Worm (Caenorhabditis elegans) whole organism, L1 larva: Measurements from ENCODE around the gene ZK970.8.

Source experiments
- blmp-1 ChIP-seq: fragments of 150-350 bp; optimal IDR thresholded peaks from 2 replicates; lab custom pipeline; 2014; ENCODE audit warnings: missing biosample characterization, missing genetic modification characterization
- ceh-82 ChIP-seq, 3 experiments: fragments of 150-350 bp in 1 of 3; sonication (generic microtip) in 2 of 3; optimal IDR thresholded peaks; 2 replicates each; lab custom pipeline; 2014 to 2017; ENCODE audit warnings: missing biosample characterization in 3 of 3, missing genetic modification characterization in 3 of 3
- lin-13 ChIP-seq: fragments of 150-350 bp; optimal IDR thresholded peaks from 2 replicates; lab custom pipeline; 2014; ENCODE audit warnings: missing biosample characterization, missing genetic modification reagents, missing genetic modification characterization
- mdl-1 ChIP-seq, 2 experiments: fragments of 150-350 bp; optimal IDR thresholded peaks; 2 replicates each; lab custom pipeline; 2014 to 2017; ENCODE audit warnings: missing biosample characterization in 2 of 2, missing genetic modification characterization in 2 of 2, inconsistent platforms in 1 of 2
- nhr-20 ChIP-seq: sonication (generic microtip); optimal IDR thresholded peaks from 2 replicates; lab custom pipeline; 2016; ENCODE audit warnings: mild to moderate bottlenecking, missing genetic modification characterization, missing compliant biosample characterization
- nhr-47 ChIP-seq: sonication (generic microtip); optimal IDR thresholded peaks from 2 replicates; lab custom pipeline; 2016; ENCODE audit warnings: mild to moderate bottlenecking, missing genetic modification characterization, moderate library complexity, missing compliant biosample characterization
- skn-1 ChIP-seq: fragments of 150-350 bp; optimal IDR thresholded peaks from 2 replicates; lab custom pipeline; 2014; ENCODE audit warnings: missing biosample characterization, missing genetic modification characterization
- ztf-4 ChIP-seq: fragments of 150-350 bp; optimal IDR thresholded peaks from 2 replicates; lab custom pipeline; 2014; ENCODE audit warnings: missing biosample characterization, missing genetic modification characterization

- TF ChIP-seq skn-1 (tag; lab: Kevin White, UChicago) (no peak), ztf-4 (no peak), nhr-20 (tag; lab: Kevin White, UChicago) (no peak), mdl-1 (tag; optimal IDR thresholded peaks at IDR 0.05; lab: Kevin White, UChicago) (no peak), ceh-82 (tag; optimal IDR thresholded peaks at IDR 0.05; lab: Kevin White, UChicago) (no peak), blmp-1 (tag; lab: Kevin White, UChicago) (no peak), nhr-47 (tag; lab: Kevin White, UChicago) (no peak), lin-13 (no peak)
Measured at ce11 chrII:10325615-10326232, 16.3 kb downstream of the ZK970.8 start, which contains the start of gene appg-1.
